Fruit fly (Drosophila melanogaster) whole organism, embryonic: Measurements from ENCODE around the gene mora.

ENCODE experiments used
- Bdp1 ChIP-seq: fragments of 200-800 bp; sonication (Bioruptor generic); optimal IDR thresholded peaks from 3 replicates; lab custom pipeline; 2016; ENCODE audit warnings: missing biosample characterization, missing genetic modification characterization
- CG10366 ChIP-seq: fragments of 200-800 bp; sonication (Bioruptor generic); IDR thresholded peaks from 2 replicates; pipeline ENCODE4 v1.3.6; 2022; ENCODE audit warnings: missing biosample characterization, missing genetic modification characterization
- CG14441 ChIP-seq: fragments of 200-800 bp; sonication (Bioruptor generic); IDR thresholded peaks from 2 replicates; pipeline ENCODE4 v1.3.6; 2022; ENCODE audit warnings: missing biosample characterization, missing genetic modification characterization
- CG14667 ChIP-seq: fragments of 200-800 bp; sonication (Bioruptor generic); IDR thresholded peaks from 2 replicates; pipeline ENCODE4 v1.3.6; 2022; ENCODE audit warnings: missing biosample characterization, missing genetic modification characterization
- CG15514 ChIP-seq: fragments of 200-800 bp; sonication (Bioruptor generic); optimal IDR thresholded peaks from 3 replicates; lab custom pipeline; 2017; ENCODE audit warnings: missing biosample characterization, missing genetic modification characterization, mild to moderate bottlenecking, moderate library complexity, missing genetic modification reagents
- CG16863 ChIP-seq: fragments of 200-800 bp; sonication (Bioruptor generic); optimal IDR thresholded peaks from 3 replicates; lab custom pipeline; 2016; ENCODE audit warnings: missing biosample characterization, missing genetic modification characterization
- CG18599 ChIP-seq: fragments of 200-800 bp; sonication (Bioruptor generic); optimal IDR thresholded peaks from 3 replicates; lab custom pipeline; 2017; ENCODE audit warnings: missing biosample characterization, missing genetic modification characterization, mild to moderate bottlenecking, moderate library complexity, missing genetic modification reagents
- CG2116 ChIP-seq: fragments of 200-800 bp; sonication (Bioruptor generic); optimal IDR thresholded peaks from 3 replicates; lab custom pipeline; 2018; ENCODE audit warnings: missing biosample characterization, mild to moderate bottlenecking, missing genetic modification characterization
- CG30431 ChIP-seq: fragments of 200-800 bp; sonication (Bioruptor generic); optimal IDR thresholded peaks from 2 replicates; lab custom pipeline; 2017; ENCODE audit warnings: missing biosample characterization, missing genetic modification characterization
- CG4820 ChIP-seq: fragments of 200-800 bp; sonication (Bioruptor generic); optimal IDR thresholded peaks from 3 replicates; lab custom pipeline; 2016; ENCODE audit warnings: missing biosample characterization, missing genetic modification characterization
- CG6254 ChIP-seq: fragments of 200-800 bp; sonication (Bioruptor generic); optimal IDR thresholded peaks from 3 replicates; lab custom pipeline; 2017; ENCODE audit warnings: mild to moderate bottlenecking, missing biosample characterization, missing genetic modification reagents, missing genetic modification characterization
- CG6791 ChIP-seq: fragments of 200-800 bp; sonication (Bioruptor generic); IDR thresholded peaks from 3 replicates; pipeline ENCODE4 v1.3.6; 2022; ENCODE audit warnings: missing biosample characterization, missing genetic modification characterization; ENCODE audit not compliant: partially characterized antibody
- CG7839 ChIP-seq: fragments of 200-800 bp; sonication (Bioruptor generic); optimal IDR thresholded peaks from 3 replicates; lab custom pipeline; 2018; ENCODE audit warnings: missing biosample characterization, mild to moderate bottlenecking, missing genetic modification characterization, moderate library complexity
- CG8388 ChIP-seq: fragments of 200-800 bp; sonication (Bioruptor generic); optimal IDR thresholded peaks from 2 replicates; lab custom pipeline; 2019; ENCODE audit warnings: missing biosample characterization, mild to moderate bottlenecking, missing genetic modification characterization, moderate library complexity
- CG9876 ChIP-seq: fragments of 200-800 bp; sonication (Bioruptor generic); optimal IDR thresholded peaks from 2 replicates; lab custom pipeline; 2016; ENCODE audit warnings: missing biosample characterization, missing genetic modification characterization
- CTCF ChIP-seq: fragments of 200-800 bp; sonication (Bioruptor generic); optimal IDR thresholded peaks from 2 replicates; lab custom pipeline; 2017; ENCODE audit warnings: missing biosample characterization, mild to moderate bottlenecking, missing genetic modification characterization, moderate library complexity
- Chrac-16 ChIP-seq: fragments of 200-800 bp; sonication (Bioruptor generic); optimal IDR thresholded peaks from 3 replicates; lab custom pipeline; 2016; ENCODE audit warnings: missing biosample characterization, missing genetic modification characterization
- CrebB ChIP-seq: fragments of 200-800 bp; sonication (Bioruptor generic); optimal IDR thresholded peaks from 3 replicates; lab custom pipeline; 2018; ENCODE audit warnings: missing biosample characterization, mild to moderate bottlenecking, missing genetic modification characterization
- Elba2 ChIP-seq: fragments of 200-800 bp; sonication (Bioruptor generic); optimal IDR thresholded peaks from 3 replicates; lab custom pipeline; 2016; ENCODE audit warnings: missing biosample characterization, missing genetic modification characterization
- Fer2 ChIP-seq: fragments of 200-800 bp; sonication (Bioruptor generic); optimal IDR thresholded peaks from 2 replicates; lab custom pipeline; 2018; ENCODE audit warnings: missing biosample characterization, mild to moderate bottlenecking, missing genetic modification characterization, moderate library complexity
- HLH3B ChIP-seq: fragments of 200-800 bp; sonication (Bioruptor generic); IDR thresholded peaks from 2 replicates; pipeline ENCODE4 v1.3.6; 2022; ENCODE audit warnings: missing biosample characterization, missing genetic modification characterization
- Hmr ChIP-seq: fragments of 200-800 bp; sonication (Bioruptor generic); optimal IDR thresholded peaks from 3 replicates; lab custom pipeline; 2017; ENCODE audit warnings: mild to moderate bottlenecking, missing biosample characterization, missing genetic modification reagents, missing genetic modification characterization
- Kr ChIP-seq: fragments of 200-800 bp; sonication (Bioruptor generic); optimal IDR thresholded peaks from 2 replicates; lab custom pipeline; 2017; ENCODE audit warnings: missing biosample characterization, mild to moderate bottlenecking, missing genetic modification characterization
- Meics ChIP-seq: fragments of 200-800 bp; sonication (Bioruptor generic); optimal IDR thresholded peaks from 2 replicates; lab custom pipeline; 2017; ENCODE audit warnings: missing biosample characterization, mild to moderate bottlenecking, missing genetic modification characterization
- Myb ChIP-seq: fragments of 200-800 bp; sonication (Bioruptor generic); optimal IDR thresholded peaks from 2 replicates; lab custom pipeline; 2016; ENCODE audit warnings: missing biosample characterization, missing genetic modification characterization
- Oli ChIP-seq: fragments of 200-800 bp; sonication (Bioruptor generic); optimal IDR thresholded peaks from 2 replicates; lab custom pipeline; 2018; ENCODE audit warnings: missing biosample characterization, mild to moderate bottlenecking, missing genetic modification characterization, moderate library complexity
- Opbp ChIP-seq: fragments of 200-800 bp; sonication (Bioruptor generic); IDR thresholded peaks from 3 replicates; pipeline ENCODE4 v1.3.6; 2022; ENCODE audit warnings: missing biosample characterization, missing genetic modification characterization; ENCODE audit not compliant: partially characterized antibody
- Poxn ChIP-seq: fragments of 200-800 bp; sonication (Bioruptor generic); IDR thresholded peaks from 2 replicates; pipeline ENCODE4 v1.3.6; 2022; ENCODE audit warnings: missing biosample characterization, missing genetic modification characterization
- Rfx ChIP-seq: fragments of 200-800 bp; sonication (Bioruptor generic); IDR thresholded peaks from 2 replicates; pipeline ENCODE4 v1.3.6; 2022; ENCODE audit warnings: missing biosample characterization, missing genetic modification characterization
- Six4 ChIP-seq: fragments of 200-800 bp; sonication (Bioruptor generic); optimal IDR thresholded peaks from 2 replicates; lab custom pipeline; 2016; ENCODE audit warnings: missing biosample characterization, missing genetic modification characterization
- Spps ChIP-seq: fragments of 200-800 bp; sonication (Bioruptor generic); optimal IDR thresholded peaks from 2 replicates; lab custom pipeline; 2018; ENCODE audit warnings: missing biosample characterization, mild to moderate bottlenecking, missing genetic modification characterization
- Usf ChIP-seq: fragments of 200-800 bp; sonication (Bioruptor generic); optimal IDR thresholded peaks from 2 replicates; lab custom pipeline; 2017; ENCODE audit warnings: missing genotype, missing biosample characterization, missing genetic modification characterization
- Vsx1 ChIP-seq: fragments of 200-800 bp; sonication (Bioruptor generic); optimal IDR thresholded peaks from 2 replicates; lab custom pipeline; 2017; ENCODE audit warnings: missing biosample characterization, mild to moderate bottlenecking, missing genetic modification characterization, missing genetic modification reagents
- bsh ChIP-seq, 2 experiments: fragments of 200-800 bp; sonication (Bioruptor generic); optimal IDR thresholded peaks; 2 replicates each; lab custom pipeline; 2017 to 2018; ENCODE audit warnings: mild to moderate bottlenecking in 2 of 2, missing biosample characterization in 2 of 2, missing genetic modification characterization in 2 of 2, moderate library complexity in 1 of 2
- caup ChIP-seq: fragments of 200-800 bp; sonication (Bioruptor generic); optimal IDR thresholded peaks from 3 replicates; lab custom pipeline; 2017; ENCODE audit warnings: missing biosample characterization, mild to moderate bottlenecking, missing genetic modification characterization, moderate library complexity; ENCODE audit not compliant: severe bottlenecking
- ems ChIP-seq: fragments of 200-800 bp; sonication (Bioruptor generic); optimal IDR thresholded peaks from 3 replicates; lab custom pipeline; 2016; ENCODE audit warnings: missing biosample characterization, missing genetic modification characterization
- ftz-f1 ChIP-seq: fragments of 200-800 bp; sonication (Bioruptor generic); optimal IDR thresholded peaks from 2 replicates; lab custom pipeline; 2016; ENCODE audit warnings: missing biosample characterization, missing genetic modification characterization
- grn ChIP-seq: fragments of 200-800 bp; sonication (Bioruptor generic); optimal IDR thresholded peaks from 3 replicates; lab custom pipeline; 2017; ENCODE audit warnings: missing biosample characterization, missing genetic modification characterization
- gt ChIP-seq: fragments of 200-800 bp; sonication (Bioruptor generic); IDR thresholded peaks from 2 replicates; pipeline ENCODE4 v1.3.6; 2022; ENCODE audit warnings: missing biosample characterization, missing genetic modification characterization
- lab ChIP-seq: fragments of 200-800 bp; sonication (Bioruptor generic); optimal IDR thresholded peaks from 3 replicates; lab custom pipeline; 2017; ENCODE audit warnings: missing biosample characterization, missing genetic modification characterization, mild to moderate bottlenecking, moderate library complexity, missing genetic modification reagents
- mam ChIP-seq: fragments of 200-800 bp; sonication (Bioruptor generic); optimal IDR thresholded peaks from 3 replicates; lab custom pipeline; 2016; ENCODE audit warnings: missing biosample characterization, missing genetic modification characterization
- nom ChIP-seq: fragments of 200-800 bp; sonication (Bioruptor generic); optimal IDR thresholded peaks from 2 replicates; lab custom pipeline; 2017; ENCODE audit warnings: missing biosample characterization, missing genetic modification characterization, mild to moderate bottlenecking, moderate library complexity, missing genetic modification reagents
- p53 ChIP-seq: fragments of 200-800 bp; sonication (Bioruptor generic); optimal IDR thresholded peaks from 2 replicates; lab custom pipeline; 2016; ENCODE audit warnings: missing biosample characterization, missing genetic modification characterization
- pan ChIP-seq, 4 experiments: fragments of >200 bp in 3 of 4; fragments of 200-800 bp in 1 of 4; sonication (Bioruptor generic) in 1 of 4; optimal IDR thresholded peaks in 3 of 4; IDR thresholded peaks in 1 of 4; 2 replicates each; pipeline versions ENCODE4 v1.3.6 to Lab custom; 2017 to 2022; ENCODE audit warnings: missing biosample characterization in 2 of 4, missing genetic modification characterization in 2 of 4, mixed read lengths in 1 of 4
- pum ChIP-seq: fragments of 200-800 bp; sonication (Bioruptor generic); optimal IDR thresholded peaks from 2 replicates; lab custom pipeline; 2016; ENCODE audit warnings: missing biosample characterization, missing genetic modification characterization
- pzg ChIP-seq: fragments of 200-800 bp; sonication (Bioruptor generic); optimal IDR thresholded peaks from 3 replicates; lab custom pipeline; 2018; ENCODE audit warnings: missing biosample characterization, mild to moderate bottlenecking, missing genetic modification characterization, moderate library complexity
- rib ChIP-seq: fragments of 200-800 bp; sonication (Bioruptor generic); IDR thresholded peaks from 2 replicates; pipeline ENCODE4 v1.3.6; 2022; ENCODE audit warnings: missing biosample characterization, missing genetic modification characterization
- sens ChIP-seq: fragments of 200-800 bp; sonication (Bioruptor generic); peaks from one replicate; lab custom pipeline; 2016; ENCODE audit warnings: missing biosample characterization, missing genetic modification characterization
- sima ChIP-seq: fragments of 200-800 bp; sonication (Bioruptor generic); optimal IDR thresholded peaks from 2 replicates; lab custom pipeline; 2016; ENCODE audit warnings: missing biosample characterization, missing genetic modification characterization
- tup ChIP-seq: fragments of 200-800 bp; sonication (Bioruptor generic); optimal IDR thresholded peaks from 2 replicates; lab custom pipeline; 2016; ENCODE audit warnings: missing biosample characterization, mild to moderate bottlenecking, missing genetic modification characterization, moderate library complexity
- vfl ChIP-seq: fragments of 200-800 bp; sonication (Bioruptor generic); optimal IDR thresholded peaks from 2 replicates; lab custom pipeline; 2016; ENCODE audit warnings: missing biosample characterization, missing genetic modification characterization

The mora gene

DNA sequence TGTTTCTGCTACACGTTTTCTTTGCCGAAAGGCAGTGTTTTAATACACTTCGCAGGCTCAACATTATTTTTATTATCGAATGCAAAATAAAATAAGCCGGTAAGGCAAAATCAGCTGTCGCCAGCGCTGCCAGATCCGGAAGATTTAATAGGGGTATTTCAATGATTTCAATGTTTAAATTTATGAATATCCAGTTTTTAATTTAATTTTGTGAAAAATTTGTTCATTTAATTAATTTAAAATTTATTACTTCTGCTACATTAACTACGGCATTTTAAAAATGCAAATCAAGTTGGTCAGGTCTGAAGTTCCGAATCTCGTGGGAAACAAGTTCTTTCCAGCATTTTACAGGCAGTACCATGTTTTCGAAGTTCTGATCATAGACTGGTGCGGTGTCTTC lies 37.3 kb upstream of the mora start, which contains the start of gene Slimp (continued):
- TF ChIP-seq CG10366 (GFP tag; lab: Robert Waterston, UW) (no peak), Kr (GFP tag; lab: Kevin White, UChicago) (no peak), CG2116 (GFP tag; lab: Kevin White, UChicago) (peak; percentile 18), CG6254 (GFP tag; lab: Kevin White, UChicago) (no peak), pum (GFP tag; lab: Kevin White, UChicago) (no peak), CG7839 (tag; lab: Kevin White, UChicago) (peak; percentile 6), Meics (GFP tag; lab: Kevin White, UChicago) (peak; percentile 17), rib (GFP tag; lab: Robert Waterston, UW) (no peak), CG18599 (GFP tag; lab: Kevin White, UChicago) (peak; percentile 42), CTCF (GFP tag; lab: Kevin White, UChicago) (no peak), p53 (GFP tag; lab: Kevin White, UChicago) (no peak), Myb (GFP tag; lab: Kevin White, UChicago) (no peak), grn (GFP tag; lab: Kevin White, UChicago) (no peak), vfl (GFP tag; lab: Kevin White, UChicago) (no peak), Fer2 (tag; lab: Kevin White, UChicago) (no peak), Oli (tag; lab: Kevin White, UChicago) (no peak), CG30431 (GFP tag; lab: Kevin White, UChicago) (no peak), CG14441 (GFP tag; lab: Robert Waterston, UW) (no peak), CG16863 (GFP tag; lab: Kevin White, UChicago) (no peak), nom (GFP tag; lab: Kevin White, UChicago) (peak; percentile 10), tup (GFP tag; lab: Kevin White, UChicago) (no peak), sima (GFP tag; lab: Kevin White, UChicago) (no peak), ems (GFP tag; lab: Kevin White, UChicago) (no peak), sens (GFP tag; lab: Kevin White, UChicago) (peak; percentile 82), Usf (no peak), gt (GFP tag; lab: Robert Waterston, UW) (no peak), CG8388 (GFP tag; lab: Kevin White, UChicago) (peak; percentile 5), ftz-f1 (GFP tag; lab: Kevin White, UChicago) (no peak), CG15514 (GFP tag; lab: Kevin White, UChicago) (peak; percentile 89), mam (GFP tag; lab: Kevin White, UChicago) (no peak), Bdp1 (no peak), Vsx1 (no peak), HLH3B (no peak), lab (GFP tag; lab: Kevin White, UChicago) (peak; percentile 32), CrebB (no peak), CG4820 (GFP tag; lab: Kevin White, UChicago) (no peak), Chrac-16 (GFP tag; lab: Kevin White, UChicago) (peak; percentile 17), Elba2 (GFP tag; lab: Kevin White, UChicago) (peak; percentile 45), CG9876 (GFP tag; lab: Kevin White, UChicago) (no peak), CG6791 (GFP tag; lab: Robert Waterston, UW) (no peak), Hmr (GFP tag; lab: Kevin White, UChicago) (no peak), bsh (GFP tag; optimal IDR thresholded peaks at IDR 0.05; lab: Kevin White, UChicago) (peak in 1 of 2 experiments; percentile 32), Rfx (GFP tag; lab: Robert Waterston, UW) (no peak), pan (optimal IDR thresholded peaks at IDR 0.05; lab: Kevin White, UChicago) (no peak), pan (GFP tag; optimal IDR thresholded peaks at IDR 0.05 in 1 of 2, IDR thresholded peaks at IDR 0.05 in 1 of 2) (no peak), Six4 (no peak), CG14667 (no peak), Opbp (0 out of 3 replicates have a peak, but pooled peaks have one; percentile 46), caup (no peak), Spps (tag; lab: Kevin White, UChicago) (no peak), Poxn (GFP tag; lab: Robert Waterston, UW) (no peak), pzg (GFP tag; lab: Kevin White, UChicago) (peak; percentile 34)
